Worm (Caenorhabditis elegans) whole organism, mixed stage, embryonic: ENCODE measurements around the gene ttr-51.

Source experiments
- M03D4.4 ChIP-seq: sonication (generic microtip); optimal IDR thresholded peaks from 2 replicates; lab custom pipeline; 2017; ENCODE audit warnings: mild to moderate bottlenecking, missing genetic modification characterization, missing compliant biosample characterization
- bed-3 ChIP-seq: fragments of 200-800 bp; sonication (Bioruptor generic); optimal IDR thresholded peaks from 3 replicates; lab custom pipeline; 2018; ENCODE audit warnings: mild to moderate bottlenecking, missing genetic modification characterization, moderate library complexity, missing compliant biosample characterization
- blmp-1 ChIP-seq: fragments of 150-350 bp; optimal IDR thresholded peaks from 2 replicates; lab custom pipeline; 2014; ENCODE audit warnings: missing biosample characterization, missing genetic modification characterization
- ceh-39 ChIP-seq: fragments of 150-350 bp; optimal IDR thresholded peaks from 2 replicates; lab custom pipeline; 2014; ENCODE audit warnings: missing biosample characterization, missing genetic modification characterization
- ceh-43 ChIP-seq: fragments of 200-800 bp; sonication (Bioruptor generic); optimal IDR thresholded peaks from 2 replicates; lab custom pipeline; 2018; ENCODE audit warnings: mild to moderate bottlenecking, missing genetic modification characterization, moderate library complexity, missing compliant biosample characterization
- ceh-83 ChIP-seq: fragments of 200-800 bp; sonication (Bioruptor generic); optimal IDR thresholded peaks from 2 replicates; lab custom pipeline; 2018; ENCODE audit warnings: mild to moderate bottlenecking, missing genetic modification characterization, missing compliant biosample characterization
- ces-1 ChIP-seq: fragments of 150-350 bp; optimal IDR thresholded peaks from 2 replicates; lab custom pipeline; 2014; ENCODE audit warnings: missing biosample characterization, missing genetic modification reagents, missing genetic modification characterization
- cnd-1 ChIP-seq: fragments of 200-800 bp; sonication (Bioruptor generic); optimal IDR thresholded peaks from 2 replicates; lab custom pipeline; 2018; ENCODE audit warnings: mild to moderate bottlenecking, missing genetic modification characterization, missing compliant biosample characterization
- drap-1 ChIP-seq: fragments of 200-800 bp; sonication (Bioruptor generic); optimal IDR thresholded peaks from 3 replicates; lab custom pipeline; 2018; ENCODE audit warnings: mild to moderate bottlenecking, missing genetic modification characterization, missing compliant biosample characterization
- elt-1 ChIP-seq: sonication (generic microtip); optimal IDR thresholded peaks from 2 replicates; lab custom pipeline; 2017; ENCODE audit warnings: missing genetic modification characterization, mild to moderate bottlenecking, missing compliant biosample characterization, antibody characterized with exemption, moderate library complexity, borderline replicate concordance; ENCODE audit not compliant: insufficient read depth
- elt-3 ChIP-seq: fragments of 150-350 bp; optimal IDR thresholded peaks from 2 replicates; lab custom pipeline; 2014; ENCODE audit warnings: missing biosample characterization, missing genetic modification characterization
- flh-1 ChIP-seq: fragments of 200-800 bp; sonication (Bioruptor generic); optimal IDR thresholded peaks from 2 replicates; lab custom pipeline; 2018; ENCODE audit warnings: mild to moderate bottlenecking, missing genetic modification characterization, moderate library complexity, missing compliant biosample characterization
- ham-2 ChIP-seq: fragments of 200-800 bp; sonication (Bioruptor generic); optimal IDR thresholded peaks from 2 replicates; lab custom pipeline; 2018; ENCODE audit warnings: mild to moderate bottlenecking, missing genetic modification characterization, missing compliant biosample characterization
- hlh-1 ChIP-seq: fragments of 150-350 bp; optimal IDR thresholded peaks from 2 replicates; lab custom pipeline; 2014; ENCODE audit warnings: missing biosample characterization, missing genetic modification reagents, missing genetic modification characterization
- lin-13 ChIP-seq: fragments of 150-350 bp; optimal IDR thresholded peaks from 2 replicates; lab custom pipeline; 2014; ENCODE audit warnings: missing biosample characterization, missing genetic modification characterization
- lsy-2 ChIP-seq: fragments of 150-350 bp; optimal IDR thresholded peaks from 2 replicates; lab custom pipeline; 2014; ENCODE audit warnings: missing biosample characterization, missing genetic modification characterization
- mab-5 ChIP-seq: fragments of 150-350 bp; optimal IDR thresholded peaks from 2 replicates; lab custom pipeline; 2014; ENCODE audit warnings: missing biosample characterization, missing genetic modification characterization
- mep-1 ChIP-seq: fragments of 150-350 bp; optimal IDR thresholded peaks from 2 replicates; lab custom pipeline; 2017; ENCODE audit warnings: missing biosample characterization, missing genetic modification reagents, missing genetic modification characterization, inconsistent platforms
- mls-2 ChIP-seq: sonication (generic microtip); optimal IDR thresholded peaks from 2 replicates; lab custom pipeline; 2016; ENCODE audit warnings: mild to moderate bottlenecking, missing genetic modification characterization, moderate library complexity, missing compliant biosample characterization
- nhr-2 ChIP-seq: fragments of 150-350 bp; optimal IDR thresholded peaks from 2 replicates; lab custom pipeline; 2014; ENCODE audit warnings: missing biosample characterization, missing genetic modification characterization
- nhr-237 ChIP-seq: fragments of 150-350 bp; optimal IDR thresholded peaks from 2 replicates; lab custom pipeline; 2014; ENCODE audit warnings: missing biosample characterization, missing genetic modification characterization
- nhr-28 ChIP-seq: fragments of 150-350 bp; optimal IDR thresholded peaks from 2 replicates; lab custom pipeline; 2014; ENCODE audit warnings: missing biosample characterization, missing genetic modification characterization
- nhr-76 ChIP-seq: sonication (generic microtip); optimal IDR thresholded peaks from 2 replicates; lab custom pipeline; 2017; ENCODE audit warnings: missing biosample characterization, missing genetic modification characterization
- pha-4 ChIP-seq: fragments of 150-350 bp; optimal IDR thresholded peaks from 2 replicates; lab custom pipeline; 2018; ENCODE audit warnings: missing biosample characterization, missing genetic modification reagents, missing genetic modification characterization
- sem-2 ChIP-seq: fragments of 200-800 bp; sonication (Bioruptor generic); optimal IDR thresholded peaks from 2 replicates; lab custom pipeline; 2018; ENCODE audit warnings: mild to moderate bottlenecking, missing genetic modification characterization, missing compliant biosample characterization
- snpc-4 ChIP-seq: fragments of 150-350 bp; optimal IDR thresholded peaks from 2 replicates; lab custom pipeline; 2014; ENCODE audit warnings: missing biosample characterization, missing genetic modification characterization
- sptf-1 ChIP-seq: sonication (generic microtip); optimal IDR thresholded peaks from 2 replicates; lab custom pipeline; 2017; ENCODE audit warnings: mild to moderate bottlenecking, missing genetic modification characterization, moderate library complexity, missing compliant biosample characterization
- unc-120 ChIP-seq: sonication (generic microtip); optimal IDR thresholded peaks from 2 replicates; lab custom pipeline; 2017; ENCODE audit warnings: missing genetic modification characterization, missing compliant biosample characterization; ENCODE audit not compliant: poor library complexity, severe bottlenecking
- unc-39 ChIP-seq: fragments of 150-350 bp; optimal IDR thresholded peaks from 2 replicates; lab custom pipeline; 2014; ENCODE audit warnings: missing biosample characterization, missing genetic modification characterization
- unc-62 ChIP-seq: fragments of 150-350 bp; optimal IDR thresholded peaks from 2 replicates; lab custom pipeline; 2014; ENCODE audit warnings: missing biosample characterization, missing genetic modification reagents, missing genetic modification characterization
- zip-8 ChIP-seq: fragments of 150-350 bp; optimal IDR thresholded peaks from 2 replicates; lab custom pipeline; 2014; ENCODE audit warnings: missing biosample characterization, missing genetic modification characterization
- ztf-11 ChIP-seq: fragments of 150-350 bp; optimal IDR thresholded peaks from 2 replicates; lab custom pipeline; 2014; ENCODE audit warnings: missing biosample characterization, missing genetic modification characterization

The ttr-51 gene

DNA sequence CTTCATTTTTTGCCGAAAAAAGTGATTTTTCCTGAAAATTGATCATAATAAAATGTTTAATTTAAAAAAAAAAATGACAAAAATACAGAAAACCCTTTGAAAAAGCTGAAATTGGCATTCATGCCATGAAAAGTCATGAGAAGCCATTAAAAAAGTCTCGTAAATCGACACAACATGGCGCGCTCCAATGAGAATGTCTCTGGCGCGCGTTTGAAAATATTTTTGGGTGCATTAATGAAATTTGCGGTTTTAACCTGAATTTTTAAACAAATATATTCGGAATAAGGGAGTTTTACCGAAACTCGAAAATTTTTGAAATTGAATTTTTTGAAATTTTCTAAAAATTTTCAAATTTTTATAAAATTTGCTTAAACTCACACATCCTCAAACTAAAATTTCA lies 4.3 kb downstream of the ttr-51 start:
- TF ChIP-seq ceh-39 (tag; lab: Kevin White, UChicago): no peak

DNA sequence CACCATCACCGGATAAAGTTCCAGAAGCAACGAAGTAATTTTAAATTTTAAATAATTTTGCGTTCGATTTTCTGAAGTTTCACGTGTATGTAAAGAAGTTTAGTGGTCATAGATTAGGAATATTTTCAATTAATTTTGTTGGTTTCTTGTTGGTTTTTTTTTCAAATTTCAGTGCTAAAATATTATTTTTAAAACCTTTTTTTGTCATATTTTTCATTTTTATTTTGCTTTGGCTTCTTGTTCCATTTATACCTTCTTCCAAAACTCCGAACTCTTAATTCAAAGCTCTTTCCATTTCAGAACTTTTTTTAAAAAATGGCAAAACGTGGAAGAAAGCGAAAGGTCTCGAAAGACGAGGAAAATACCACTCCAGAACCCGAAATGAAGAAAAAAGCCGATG lies 5.2 kb downstream of the ttr-51 start, which contains the start of gene JC8.7:
JC8.7 (plus strand) TSS at position 301 of the 400 bp plus-strand sequence.
- TF ChIP-seq sptf-1 (no peak), nhr-2 (tag; lab: Kevin White, UChicago) (no peak), ham-2 (GFP tag; lab: Kevin White, UChicago) (no peak), M03D4.4 (tag; lab: Kevin White, UChicago) (no peak), unc-120 (no peak), ces-1 (GFP tag; lab: Kevin White, UChicago) (no peak), unc-62 (GFP tag; lab: Kevin White, UChicago) (no peak), elt-1 (tag; lab: Kevin White, UChicago) (no peak), snpc-4 (tag; lab: Kevin White, UChicago) (no peak), pha-4 (no peak), ceh-43 (GFP tag; lab: Kevin White, UChicago) (no peak), zip-8 (tag; lab: Kevin White, UChicago) (no peak), nhr-76 (tag; lab: Kevin White, UChicago) (no peak), mls-2 (tag; lab: Kevin White, UChicago) (no peak)

DNA sequence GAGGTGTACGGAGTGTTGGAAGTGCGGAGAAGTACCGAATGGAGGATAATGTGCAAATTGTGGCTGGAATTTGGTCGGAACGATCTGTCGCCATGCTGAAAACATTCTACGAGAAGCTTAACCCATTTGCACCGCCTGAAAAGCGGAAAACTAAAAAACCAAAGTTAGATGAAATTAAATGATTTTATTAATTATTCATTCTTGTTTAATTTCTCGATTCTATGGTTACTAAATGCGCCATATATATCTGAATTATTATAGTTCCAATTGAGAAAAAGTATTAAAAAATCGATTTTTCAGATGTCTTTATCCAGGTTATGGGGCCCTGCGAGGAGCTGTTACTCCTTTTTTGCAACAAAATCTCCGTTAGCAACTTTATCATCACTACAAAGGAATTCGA lies 8.1 kb downstream of the ttr-51 start, which contains the start of gene cox-11:
cox-11 (plus strand) TSS at position 301 of the 400 bp plus-strand sequence.
- no peak for TF ChIP-seq flh-1 (GFP tag; lab: Kevin White, UChicago)
- TF ChIP-seq cnd-1 (tag; lab: Kevin White, UChicago): no peak
- TF ChIP-seq nhr-76 (tag; lab: Kevin White, UChicago): no peak
- TF ChIP-seq unc-120: no peak
- no peak for TF ChIP-seq drap-1 (GFP tag; lab: Kevin White, UChicago)
- no peak for TF ChIP-seq unc-62 (GFP tag; lab: Kevin White, UChicago)
- TF ChIP-seq hlh-1: no peak
- TF ChIP-seq M03D4.4 (tag; lab: Kevin White, UChicago): no peak
- no peak for TF ChIP-seq zip-8 (tag; lab: Kevin White, UChicago)
- no peak for TF ChIP-seq nhr-2 (tag; lab: Kevin White, UChicago)
- TF ChIP-seq elt-3 (tag; lab: Kevin White, UChicago): no peak
- no peak for TF ChIP-seq ham-2 (GFP tag; lab: Kevin White, UChicago)
- TF ChIP-seq snpc-4 (tag; lab: Kevin White, UChicago): no peak
- TF ChIP-seq nhr-28: no peak
- TF ChIP-seq lsy-2: no peak
- no peak for TF ChIP-seq ceh-83 (GFP tag; lab: Kevin White, UChicago)
- no peak for TF ChIP-seq ces-1 (GFP tag; lab: Kevin White, UChicago)

DNA sequence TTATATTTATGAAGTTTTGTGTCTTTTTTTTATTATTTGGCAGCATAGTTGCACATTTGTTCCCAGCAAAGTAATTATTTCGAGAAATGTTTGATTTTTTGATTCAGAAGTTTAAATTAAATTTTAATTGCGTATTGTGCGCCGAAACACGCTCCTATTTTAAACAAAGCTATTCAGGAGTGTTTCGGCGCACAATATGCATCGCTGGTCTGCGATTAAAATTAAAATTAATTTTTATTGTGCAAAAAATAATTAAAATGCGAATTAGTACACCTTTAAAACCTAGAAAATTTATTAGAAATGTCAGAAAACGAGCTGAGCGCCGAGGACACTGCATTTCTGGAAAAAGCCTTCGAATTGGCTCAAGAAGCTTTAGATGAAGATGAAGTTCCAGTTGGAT lies 8.7 kb downstream of the ttr-51 start, which contains the start of gene JC8.4:
JC8.4 (plus strand) TSS at position 301 of the 400 bp plus-strand sequence.
- TF ChIP-seq ces-1 (GFP tag; lab: Kevin White, UChicago): no peak

DNA sequence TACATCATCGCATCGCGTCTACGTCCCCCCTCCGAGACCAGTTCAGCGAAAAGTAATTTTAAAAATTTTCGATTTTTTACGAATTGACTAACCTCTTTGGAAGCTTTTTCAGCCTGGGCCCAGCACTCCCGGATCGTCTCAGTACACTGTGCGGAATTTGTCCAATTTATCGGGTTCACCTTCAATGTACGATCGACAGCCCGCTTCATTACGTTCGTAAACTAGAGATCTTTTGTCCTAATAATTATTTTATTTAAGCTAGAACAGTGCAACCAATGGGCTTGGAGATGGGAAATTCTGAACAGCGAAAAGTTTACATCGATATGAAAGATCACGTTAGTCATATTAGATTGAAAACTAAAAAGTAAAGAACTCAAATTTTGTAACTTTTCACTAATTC lies 10.8 kb downstream of the ttr-51 start:
- no peak for TF ChIP-seq flh-1 (GFP tag; lab: Kevin White, UChicago)
- no peak for TF ChIP-seq lin-13 (tag; lab: Kevin White, UChicago)
- TF ChIP-seq ceh-39 (tag; lab: Kevin White, UChicago): no peak
- TF ChIP-seq unc-39: no peak
- TF ChIP-seq ces-1 (GFP tag; lab: Kevin White, UChicago): no peak
- TF ChIP-seq lsy-2: no peak
- TF ChIP-seq blmp-1 (tag; lab: Kevin White, UChicago): no peak
- TF ChIP-seq nhr-2 (tag; lab: Kevin White, UChicago): no peak
- TF ChIP-seq elt-3 (tag; lab: Kevin White, UChicago): no peak
- TF ChIP-seq cnd-1 (tag; lab: Kevin White, UChicago): no peak
- no peak for TF ChIP-seq nhr-28
- TF ChIP-seq M03D4.4 (tag; lab: Kevin White, UChicago): no peak
- no peak for TF ChIP-seq unc-62 (GFP tag; lab: Kevin White, UChicago)
- TF ChIP-seq nhr-237 (tag; lab: Kevin White, UChicago): no peak
- no peak for TF ChIP-seq mep-1 (tag; lab: Kevin White, UChicago)
- no peak for TF ChIP-seq elt-1 (tag; lab: Kevin White, UChicago)
- TF ChIP-seq mab-5 (tag; lab: Kevin White, UChicago): no peak
- no peak for TF ChIP-seq mls-2 (tag; lab: Kevin White, UChicago)

ce11 chrIV:13240842-13241143 lies 11.3 kb downstream of the ttr-51 start, which contains the start of gene lin-54:
TSS of gene lin-54 (plus strand) at chrIV:13241044.
- TF ChIP-seq snpc-4 (tag; lab: Kevin White, UChicago): no peak
- no peak for TF ChIP-seq mep-1 (tag; lab: Kevin White, UChicago)
- TF ChIP-seq bed-3 (GFP tag; lab: Kevin White, UChicago): no peak
- no peak for TF ChIP-seq ztf-11 (tag; lab: Kevin White, UChicago)
- TF ChIP-seq sem-2 (GFP tag; lab: Kevin White, UChicago): no peak
- no peak for TF ChIP-seq elt-1 (tag; lab: Kevin White, UChicago)
- no peak for TF ChIP-seq unc-120
